Worm (Caenorhabditis elegans): ENCODE data around the gene pdr-1.
A peak's percentile ranks its signal among the peaks of the same experiment; 100 is the strongest.

DNA sequence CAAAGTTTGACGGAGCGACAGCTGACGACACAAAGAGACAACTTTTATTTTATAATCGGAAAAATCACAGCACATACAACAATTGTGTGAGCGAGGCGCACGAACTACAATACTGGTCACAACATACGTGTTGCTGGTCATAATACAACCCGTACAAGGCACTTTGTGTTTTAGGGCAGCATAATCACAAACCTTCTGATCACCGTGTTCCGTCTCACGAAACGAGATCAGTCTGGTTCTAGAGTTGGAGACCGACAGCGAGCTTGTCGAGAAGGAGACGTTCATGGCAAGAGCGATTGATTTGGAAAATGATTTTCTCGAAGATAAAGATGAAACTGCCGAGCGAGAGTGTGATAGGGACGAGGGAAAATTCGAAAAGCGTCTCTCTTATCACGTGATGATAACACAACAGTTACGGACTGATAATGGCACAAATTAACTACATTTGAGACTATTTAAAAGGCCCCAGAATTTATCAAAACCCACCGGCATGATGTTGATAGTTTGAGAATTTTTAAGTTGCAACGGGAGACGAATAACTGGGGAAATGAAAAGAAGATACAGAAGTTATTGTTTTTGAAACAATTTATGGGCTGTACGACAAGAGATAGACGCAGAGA lies 4.5 kb upstream of the pdr-1 start:
- TF ChIP-seq zim-3 (tag; optimal IDR thresholded peaks at IDR 0.05) (no peak), lag-1 (GFP tag; IDR thresholded peaks at IDR 0.05) (no peak), ama-1 (optimal IDR thresholded peaks at IDR 0.05) (peak; percentile 48), ama-1 (GFP tag; optimal IDR thresholded peaks at IDR 0.05) (no peak), aptf-2 (GFP tag; conservative IDR thresholded peaks at IDR 0.05) (no peak)

Measured in whole organism, young adult.